ENCODE assay signal across 1 fruit fly cellular context in the genomic region with DNA sequence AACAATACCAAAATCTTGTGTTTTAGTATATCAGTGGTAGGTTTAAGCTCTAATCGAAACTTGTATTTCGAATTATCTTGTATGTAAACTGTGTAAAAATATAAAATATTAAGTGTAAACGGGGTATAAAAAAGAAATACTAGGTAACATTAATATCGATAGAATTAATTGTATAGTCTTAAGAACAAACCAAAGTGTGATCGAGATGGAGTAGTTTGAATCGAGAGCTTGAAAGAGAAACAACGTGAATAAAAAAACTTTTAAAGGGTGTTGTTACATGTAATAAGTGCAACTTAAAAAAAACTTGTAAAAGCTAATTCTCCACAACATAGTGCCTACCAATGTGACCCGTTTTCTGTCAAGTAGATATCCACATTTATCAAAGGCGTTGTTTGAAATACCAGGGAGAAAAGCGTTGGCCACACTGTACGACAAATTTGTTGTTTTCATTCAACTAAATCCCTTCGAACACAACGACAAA.
TF ChIP-seq lines count a peak whose summit lies in the region.

TSS of gene TSG101 (plus strand) at position 208 of the 481 bp plus-strand sequence.

TF ChIP-seq in whole organism, embryonic, 481 proteins besides CTCF, POLR2A, EP300 and RAD21 (continued from another document and continues in another):
- TF ChIP-seq gt (GFP tag; IDR thresholded peaks at IDR 0.05; lab: Robert Waterston, UW) (no peak), CG4328 (GFP tag; optimal IDR thresholded peaks at IDR 0.05; lab: Kevin White, UChicago) (no peak), Sox102F (GFP tag; optimal IDR thresholded peaks at IDR 0.05; lab: Kevin White, UChicago) (no peak), CG6854 (GFP tag; optimal IDR thresholded peaks at IDR 0.05; lab: Kevin White, UChicago) (no peak), Ptx1 (GFP tag; IDR thresholded peaks at IDR 0.05; lab: Robert Waterston, UW) (no peak), CG11723 (GFP tag; optimal IDR thresholded peaks at IDR 0.05; lab: Kevin White, UChicago) (no peak), kah (GFP tag; optimal IDR thresholded peaks at IDR 0.05; lab: Kevin White, UChicago) (no peak), CG1024 (GFP tag; IDR thresholded peaks at IDR 0.05; lab: Robert Waterston, UW) (no peak), Fer1 (GFP tag; optimal IDR thresholded peaks at IDR 0.05; lab: Kevin White, UChicago) (no peak), bab2 (GFP tag; optimal IDR thresholded peaks at IDR 0.05; lab: Kevin White, UChicago) (no peak), CG17328 (GFP tag; IDR thresholded peaks at IDR 0.05; lab: Robert Waterston, UW) (no peak), ci (GFP tag; IDR thresholded peaks at IDR 0.05; lab: Robert Waterston, UW) (no peak), CG34224 (GFP tag; IDR thresholded peaks at IDR 0.05; lab: Robert Waterston, UW; ENCODE audit: partially characterized antibody) (no peak), B-H1 (GFP tag; IDR thresholded peaks at IDR 0.05; lab: Robert Waterston, UW) (no peak), grau (tag; optimal IDR thresholded peaks at IDR 0.05; lab: Kevin White, UChicago) (peak; percentile 10), CG4854 (GFP tag; optimal IDR thresholded peaks at IDR 0.05; lab: Kevin White, UChicago) (no peak), jumu (GFP tag; optimal IDR thresholded peaks at IDR 0.05; lab: Kevin White, UChicago) (no peak), p53 (GFP tag; optimal IDR thresholded peaks at IDR 0.05; lab: Kevin White, UChicago) (no peak), sug (tag; optimal IDR thresholded peaks at IDR 0.05; lab: Kevin White, UChicago) (no peak), CG4282 (GFP tag; optimal IDR thresholded peaks at IDR 0.05; lab: Kevin White, UChicago) (no peak), CG32772 (GFP tag; IDR thresholded peaks at IDR 0.05; lab: Robert Waterston, UW) (no peak), CG17912 (GFP tag; optimal IDR thresholded peaks at IDR 0.05; lab: Kevin White, UChicago) (no peak), br (optimal IDR thresholded peaks at IDR 0.05; lab: Kevin White, UChicago) (no peak), crc (GFP tag; optimal IDR thresholded peaks at IDR 0.05; lab: Kevin White, UChicago) (no peak), CG11504 (tag; optimal IDR thresholded peaks at IDR 0.05; lab: Kevin White, UChicago) (no peak), CG18619 (GFP tag; optimal IDR thresholded peaks at IDR 0.05; lab: Kevin White, UChicago) (no peak), CG9797 (GFP tag; optimal IDR thresholded peaks at IDR 0.05; lab: Kevin White, UChicago) (peak; percentile 79), CG11560 (tag; IDR thresholded peaks at IDR 0.05; lab: Robert Waterston, UW) (no peak), Kr (GFP tag; optimal IDR thresholded peaks at IDR 0.05; lab: Kevin White, UChicago) (no peak), CG18599 (GFP tag; optimal IDR thresholded peaks at IDR 0.05; lab: Kevin White, UChicago) (no peak), sim (GFP tag; IDR thresholded peaks at IDR 0.05; lab: Robert Waterston, UW) (no peak), HLHmδ (GFP tag; optimal IDR thresholded peaks at IDR 0.05; lab: Kevin White, UChicago) (no peak), CG10462 (GFP tag; optimal IDR thresholded peaks at IDR 0.05; lab: Kevin White, UChicago) (no peak), Gsc (GFP tag; IDR thresholded peaks at IDR 0.05; lab: Robert Waterston, UW) (no peak), Hr51 (GFP tag; optimal IDR thresholded peaks at IDR 0.05; lab: Kevin White, UChicago) (no peak), NK7.1 (GFP tag; optimal IDR thresholded peaks at IDR 0.05; lab: Kevin White, UChicago) (no peak), Mrtf (GFP tag; IDR thresholded peaks at IDR 0.05; lab: Robert Waterston, UW) (no peak), CG1602 (GFP tag; optimal IDR thresholded peaks at IDR 0.05; lab: Kevin White, UChicago) (no peak), CG15479 (GFP tag; optimal IDR thresholded peaks at IDR 0.05; lab: Kevin White, UChicago) (no peak), Eip74EF (GFP tag; optimal IDR thresholded peaks at IDR 0.05; lab: Kevin White, UChicago) (no peak), CG34422 (GFP tag; IDR thresholded peaks at IDR 0.05; lab: Robert Waterston, UW) (no peak), CG17568 (GFP tag; optimal IDR thresholded peaks at IDR 0.05; lab: Kevin White, UChicago) (no peak), CG6272 (GFP tag; IDR thresholded peaks at IDR 0.05; lab: Robert Waterston, UW) (no peak), unc-4 (GFP tag; IDR thresholded peaks at IDR 0.05; lab: Robert Waterston, UW; ENCODE audit: partially characterized antibody) (peak; percentile 61; the same call in 1 of the 2 replicates), Hsf (GFP tag; optimal IDR thresholded peaks at IDR 0.05; lab: Kevin White, UChicago) (no peak), CG17612 (GFP tag; IDR thresholded peaks at IDR 0.05; lab: Robert Waterston, UW) (no peak), gce (GFP tag; IDR thresholded peaks at IDR 0.05; lab: Robert Waterston, UW) (no peak), ac (GFP tag; optimal IDR thresholded peaks at IDR 0.05; lab: Kevin White, UChicago) (no peak), dimm (GFP tag; IDR thresholded peaks at IDR 0.05; lab: Robert Waterston, UW) (no peak), Chrac-16 (GFP tag; optimal IDR thresholded peaks at IDR 0.05; lab: Kevin White, UChicago) (no peak), CG17829 (tag; optimal IDR thresholded peaks at IDR 0.05; lab: Kevin White, UChicago) (no peak), Jarid2 (GFP tag; optimal IDR thresholded peaks at IDR 0.05; lab: Kevin White, UChicago) (no peak), CG7987 (GFP tag; optimal IDR thresholded peaks at IDR 0.05; lab: Kevin White, UChicago) (no peak), gcm (GFP tag; optimal IDR thresholded peaks at IDR 0.05; lab: Kevin White, UChicago) (no peak), her (GFP tag; optimal IDR thresholded peaks at IDR 0.05; lab: Kevin White, UChicago) (no peak), CG13624 (GFP tag; optimal IDR thresholded peaks at IDR 0.05; lab: Kevin White, UChicago) (no peak), CG13775 (GFP tag; optimal IDR thresholded peaks at IDR 0.05; lab: Kevin White, UChicago) (no peak), CG2678 (tag; optimal IDR thresholded peaks at IDR 0.05; lab: Kevin White, UChicago) (no peak), CG10565 (GFP tag; optimal IDR thresholded peaks at IDR 0.05; lab: Kevin White, UChicago) (no peak), Nf-YA (GFP tag; IDR thresholded peaks at IDR 0.05; lab: Robert Waterston, UW) (no peak), Dfd (GFP tag; optimal IDR thresholded peaks at IDR 0.05; lab: Kevin White, UChicago) (no peak), CG6813 (GFP tag; optimal IDR thresholded peaks at IDR 0.05; lab: Kevin White, UChicago) (no peak), Xrp1 (GFP tag; IDR thresholded peaks at IDR 0.05; lab: Robert Waterston, UW) (no peak), CG7372 (GFP tag; IDR thresholded peaks at IDR 0.05; lab: Robert Waterston, UW) (no peak), wek (GFP tag; optimal IDR thresholded peaks at IDR 0.05; lab: Kevin White, UChicago) (no peak), CG9437 (GFP tag; optimal IDR thresholded peaks at IDR 0.05; lab: Kevin White, UChicago) (no peak), Drgx (GFP tag; IDR thresholded peaks at IDR 0.05; lab: Robert Waterston, UW) (no peak), BEAF-32 (GFP tag; optimal IDR thresholded peaks at IDR 0.05; lab: Kevin White, UChicago) (peak; percentile 66), nom (GFP tag; optimal IDR thresholded peaks at IDR 0.05; lab: Kevin White, UChicago) (no peak), CG6765 (GFP tag; optimal IDR thresholded peaks at IDR 0.05; lab: Kevin White, UChicago) (no peak), CG7839 (tag; optimal IDR thresholded peaks at IDR 0.05; lab: Kevin White, UChicago) (no peak), CG6683 (GFP tag; optimal IDR thresholded peaks at IDR 0.05; lab: Kevin White, UChicago) (no peak), Sry-δ (GFP tag; optimal IDR thresholded peaks at IDR 0.05; lab: Kevin White, UChicago) (peak; percentile 54), sd (tag; optimal IDR thresholded peaks at IDR 0.05; lab: Kevin White, UChicago) (no peak), Med (GFP tag; lab: Kevin White, UChicago) (peak; percentile 41), CG4424 (GFP tag; optimal IDR thresholded peaks at IDR 0.05; lab: Kevin White, UChicago) (no peak), CG1603 (tag; optimal IDR thresholded peaks at IDR 0.05; lab: Kevin White, UChicago) (no peak), Atf-2 (GFP tag; optimal IDR thresholded peaks at IDR 0.05; lab: Kevin White, UChicago) (no peak), CG8944 (GFP tag; optimal IDR thresholded peaks at IDR 0.05; lab: Kevin White, UChicago) (no peak), CG18764 (GFP tag; optimal IDR thresholded peaks at IDR 0.05; lab: Kevin White, UChicago) (no peak), insv (GFP tag; optimal IDR thresholded peaks at IDR 0.05; lab: Kevin White, UChicago) (no peak), dmrt99B (tag; optimal IDR thresholded peaks at IDR 0.05; lab: Kevin White, UChicago) (no peak), sisA (GFP tag; IDR thresholded peaks at IDR 0.05; lab: Robert Waterston, UW) (no peak), CG8281 (tag; optimal IDR thresholded peaks at IDR 0.05; lab: Kevin White, UChicago) (no peak), nerfin-2 (GFP tag; IDR thresholded peaks at IDR 0.05; lab: Robert Waterston, UW; ENCODE audit: partially characterized antibody) (no peak), CG12104 (GFP tag; optimal IDR thresholded peaks at IDR 0.05; lab: Kevin White, UChicago) (no peak), CG13123 (GFP tag; optimal IDR thresholded peaks at IDR 0.05; lab: Kevin White, UChicago) (no peak), ranshi (GFP tag; IDR thresholded peaks at IDR 0.05; lab: Robert Waterston, UW) (no peak), scrt (GFP tag; optimal IDR thresholded peaks at IDR 0.05; lab: Kevin White, UChicago) (no peak), CoRest (tag; optimal IDR thresholded peaks at IDR 0.05; lab: Kevin White, UChicago) (peak; percentile 66), CG8290 (GFP tag; optimal IDR thresholded peaks at IDR 0.05; lab: Kevin White, UChicago) (no peak), CG8290 (tag; optimal IDR thresholded peaks at IDR 0.05; lab: Kevin White, UChicago) (no peak), danr (GFP tag; IDR thresholded peaks at IDR 0.05; lab: Robert Waterston, UW) (no peak), exex (tag; optimal IDR thresholded peaks at IDR 0.05; lab: Kevin White, UChicago) (no peak), mam (GFP tag; optimal IDR thresholded peaks at IDR 0.05; lab: Kevin White, UChicago) (no peak), NC2β (GFP tag; optimal IDR thresholded peaks at IDR 0.05; lab: Kevin White, UChicago) (no peak), CG14860 (GFP tag; IDR thresholded peaks at IDR 0.05; lab: Robert Waterston, UW; ENCODE audit: partially characterized antibody) (0 out of 3 replicates have a peak, but pooled peaks have one; percentile 21), CG15073 (GFP tag; optimal IDR thresholded peaks at IDR 0.05; lab: Kevin White, UChicago) (no peak), luna (GFP tag; optimal IDR thresholded peaks at IDR 0.05; lab: Kevin White, UChicago) (no peak), ab (GFP tag; optimal IDR thresholded peaks at IDR 0.05; lab: Kevin White, UChicago) (no peak), gcm2 (GFP tag; optimal IDR thresholded peaks at IDR 0.05; lab: Kevin White, UChicago) (no peak), jing (GFP tag; optimal IDR thresholded peaks at IDR 0.05; lab: Kevin White, UChicago) (no peak), Dref (GFP tag; IDR thresholded peaks at IDR 0.05; lab: Robert Waterston, UW) (peak; percentile 49), Hr39 (optimal IDR thresholded peaks at IDR 0.05; lab: Kevin White, UChicago) (no peak), CG3065 (GFP tag; optimal IDR thresholded peaks at IDR 0.05; lab: Kevin White, UChicago) (no peak), jigr1 (GFP tag; IDR thresholded peaks at IDR 0.05; lab: Robert Waterston, UW) (no peak), Dbx (GFP tag; IDR thresholded peaks at IDR 0.05; lab: Robert Waterston, UW) (no peak), z (GFP tag; IDR thresholded peaks at IDR 0.05; lab: Robert Waterston, UW) (no peak), CG4360 (GFP tag; IDR thresholded peaks at IDR 0.05; lab: Robert Waterston, UW) (no peak; the same call in 1 of the 2 replicates), CG31388 (GFP tag; optimal IDR thresholded peaks at IDR 0.05; lab: Kevin White, UChicago) (no peak), chm (GFP tag; IDR thresholded peaks at IDR 0.05; lab: Robert Waterston, UW) (no peak), slp2 (GFP tag; optimal IDR thresholded peaks at IDR 0.05; lab: Kevin White, UChicago) (no peak), schlank (tag; optimal IDR thresholded peaks at IDR 0.05; lab: Kevin White, UChicago) (no peak), Hr78 (GFP tag; optimal IDR thresholded peaks at IDR 0.05; lab: Kevin White, UChicago) (no peak), B-H2 (GFP tag; optimal IDR thresholded peaks at IDR 0.05; lab: Kevin White, UChicago) (no peak), Scr (GFP tag; IDR thresholded peaks at IDR 0.05; lab: Robert Waterston, UW; ENCODE audit: partially characterized antibody) (peak; percentile 61), hkb (optimal IDR thresholded peaks at IDR 0.05; lab: Kevin White, UChicago) (no peak), hkb (GFP tag; IDR thresholded peaks at IDR 0.05; lab: Robert Waterston, UW) (no peak), tx (GFP tag; optimal IDR thresholded peaks at IDR 0.05; lab: Kevin White, UChicago) (no peak), ato (GFP tag; IDR thresholded peaks at IDR 0.05; lab: Robert Waterston, UW; ENCODE audit: partially characterized antibody) (no peak), Mes4 (GFP tag; optimal IDR thresholded peaks at IDR 0.05; lab: Kevin White, UChicago) (no peak), CG6689 (GFP tag; IDR thresholded peaks at IDR 0.05; lab: Robert Waterston, UW) (no peak), Fer2 (tag; optimal IDR thresholded peaks at IDR 0.05; lab: Kevin White, UChicago) (no peak), CG9609 (GFP tag; optimal IDR thresholded peaks at IDR 0.05; lab: Kevin White, UChicago) (no peak), MTF-1 (GFP tag; optimal IDR thresholded peaks at IDR 0.05; lab: Kevin White, UChicago; ENCODE audit: borderline replicate concordance) (no peak), CG18262 (tag; optimal IDR thresholded peaks at IDR 0.05; lab: Kevin White, UChicago) (no peak), lbe (GFP tag; optimal IDR thresholded peaks at IDR 0.05; lab: Kevin White, UChicago) (no peak), CG33213 (GFP tag; optimal IDR thresholded peaks at IDR 0.05; lab: Kevin White, UChicago) (peak; percentile 34), CG6254 (GFP tag; optimal IDR thresholded peaks at IDR 0.05; lab: Kevin White, UChicago) (no peak), ATbp (GFP tag; optimal IDR thresholded peaks at IDR 0.05; lab: Kevin White, UChicago) (no peak), btn (GFP tag; optimal IDR thresholded peaks at IDR 0.05; lab: Kevin White, UChicago) (no peak), CG18011 (GFP tag; optimal IDR thresholded peaks at IDR 0.05; lab: Kevin White, UChicago) (no peak), dan (GFP tag; IDR thresholded peaks at IDR 0.05; lab: Robert Waterston, UW) (no peak), Sin3A (optimal IDR thresholded peaks at IDR 0.05; lab: Kevin White, UChicago) (peak; percentile 19)
